Worm (Caenorhabditis elegans): ENCODE measurements around the gene sri-30.

sri-30 gene

DNA sequence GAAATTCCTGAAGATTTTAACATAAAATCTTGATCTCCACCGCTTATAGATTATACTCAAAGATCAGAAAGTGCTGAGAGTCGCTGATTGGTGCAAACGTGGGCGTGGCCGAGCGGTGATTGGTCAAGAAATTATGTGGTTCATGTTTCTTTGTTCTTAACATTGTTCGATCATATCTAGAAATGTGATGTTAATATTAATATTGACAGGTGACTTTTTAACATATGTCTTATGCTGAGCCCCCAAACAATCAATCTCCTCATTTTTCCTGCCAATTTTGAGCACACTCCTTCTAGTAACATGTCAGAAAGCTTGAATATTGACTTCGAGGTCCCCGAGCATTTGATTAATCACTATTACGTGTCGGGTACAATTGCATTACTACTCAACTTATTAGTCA, 2.0 kb upstream of the sri-30 start, which contains the start of gene sri-29:
TSS of gene sri-29 (plus strand) at position 301 of the 400 bp plus-strand sequence.
- TF ChIP-seq mdl-1 (tag; optimal IDR thresholded peaks at IDR 0.05) (no peak), nhr-47 (tag; optimal IDR thresholded peaks at IDR 0.05) (no peak), lin-15B (tag; optimal IDR thresholded peaks at IDR 0.05) (no peak), egl-13 (tag; optimal IDR thresholded peaks at IDR 0.05) (no peak), efl-1 (optimal IDR thresholded peaks at IDR 0.05) (no peak), efl-1 (GFP tag; optimal IDR thresholded peaks at IDR 0.05 in 1 of 2) (no peak), ceh-88 (GFP tag; IDR thresholded peaks at IDR 0.05) (no peak), nhr-28 (tag; optimal IDR thresholded peaks at IDR 0.05) (no peak), sup-37 (GFP tag; optimal IDR thresholded peaks at IDR 0.05) (no peak), dsc-1 (tag; optimal IDR thresholded peaks at IDR 0.05) (no peak), lsy-2 (tag; optimal IDR thresholded peaks at IDR 0.05) (no peak), nhr-76 (tag; optimal IDR thresholded peaks at IDR 0.05) (no peak), nhr-84 (tag; optimal IDR thresholded peaks at IDR 0.05) (no peak)

DNA sequence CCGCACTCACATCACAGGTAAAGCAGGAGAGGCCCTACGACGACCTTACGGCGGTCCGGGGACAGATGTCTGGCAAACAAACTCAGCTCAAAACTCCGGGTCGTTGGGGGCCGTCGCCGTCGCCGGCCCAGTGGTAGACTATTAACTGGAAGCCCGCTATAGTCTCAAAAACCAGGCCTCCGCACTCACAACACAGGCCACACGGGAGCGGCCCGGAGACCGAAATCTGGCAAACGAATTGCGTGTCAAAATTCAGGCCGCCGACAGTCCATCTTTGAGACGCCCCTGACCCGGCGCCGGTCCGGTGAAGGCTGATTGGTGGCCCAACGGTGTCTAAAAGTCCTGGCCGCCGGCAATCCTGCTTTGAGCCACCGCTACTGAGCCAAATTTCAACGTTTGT, 553 bp upstream of the sri-30 start:
- TF ChIP-seq C34B4.2 (tag; optimal IDR thresholded peaks at IDR 0.05) (no peak), nhr-11 (tag; optimal IDR thresholded peaks at IDR 0.05) (no peak), nhr-85 (tag) (no peak), unc-130 (tag; optimal IDR thresholded peaks at IDR 0.05) (no peak), vab-15 (tag; optimal IDR thresholded peaks at IDR 0.05) (no peak)

DNA sequence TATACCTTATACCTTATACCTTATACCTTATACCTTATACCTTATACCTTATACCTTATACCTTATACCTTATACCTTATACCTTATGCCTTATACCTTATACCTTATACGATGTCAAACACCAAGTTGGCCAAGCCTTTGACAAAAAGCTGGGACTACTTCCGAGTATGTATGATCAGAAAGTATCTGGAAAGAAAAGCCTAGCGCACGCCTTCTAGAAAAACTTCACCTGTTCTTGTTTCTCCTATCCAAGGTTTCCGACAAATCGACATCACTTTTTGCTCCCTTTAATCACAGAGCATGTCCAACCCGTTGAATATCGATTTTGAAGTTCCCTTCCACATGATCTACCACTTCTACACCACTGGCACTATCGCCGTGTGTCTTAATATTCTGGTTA, 2.4 kb downstream of the sri-30 start, which contains the start of gene sri-28:
TSS of gene sri-28 (plus strand) at position 301 of the 400 bp plus-strand sequence.
- TF ChIP-seq skn-1 (tag; optimal IDR thresholded peaks at IDR 0.05) = no peak
- TF ChIP-seq efl-1 (optimal IDR thresholded peaks at IDR 0.05) = no peak
- TF ChIP-seq efl-1 (GFP tag; optimal IDR thresholded peaks at IDR 0.05 in 1 of 2) = no peak
- no peak for TF ChIP-seq zag-1 (tag; optimal IDR thresholded peaks at IDR 0.05)
- TF ChIP-seq nhr-20 (tag; optimal IDR thresholded peaks at IDR 0.05) = no peak
- TF ChIP-seq snu-23 (GFP tag; optimal IDR thresholded peaks at IDR 0.05) = no peak
- no peak for TF ChIP-seq fos-1 (tag; optimal IDR thresholded peaks at IDR 0.05)
- no peak for TF ChIP-seq C04F5.9 (tag; optimal IDR thresholded peaks at IDR 0.05)

DNA sequence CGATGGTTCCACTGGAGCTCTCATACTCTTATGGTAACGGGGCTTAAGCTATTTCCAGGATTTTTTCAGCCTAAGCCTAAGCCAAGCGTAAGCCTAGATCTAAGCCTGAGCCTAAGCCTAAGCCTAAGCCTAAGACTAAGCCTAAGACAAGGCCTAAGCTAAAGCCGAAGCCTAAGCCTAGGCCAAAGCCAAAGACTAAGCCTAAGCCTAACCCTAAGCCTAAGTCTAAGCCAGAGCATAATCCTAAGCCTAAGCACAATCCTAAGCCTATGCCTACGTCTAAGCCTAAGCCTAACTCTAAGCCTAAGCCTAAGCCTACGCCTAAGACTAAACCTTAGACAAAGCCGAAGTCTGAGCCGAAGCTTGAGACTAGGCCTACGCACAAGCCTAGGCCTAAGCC, 3.0 kb downstream of the sri-30 start:
- TF ChIP-seq hlh-4 (tag; optimal IDR thresholded peaks at IDR 0.05) = no peak

DNA sequence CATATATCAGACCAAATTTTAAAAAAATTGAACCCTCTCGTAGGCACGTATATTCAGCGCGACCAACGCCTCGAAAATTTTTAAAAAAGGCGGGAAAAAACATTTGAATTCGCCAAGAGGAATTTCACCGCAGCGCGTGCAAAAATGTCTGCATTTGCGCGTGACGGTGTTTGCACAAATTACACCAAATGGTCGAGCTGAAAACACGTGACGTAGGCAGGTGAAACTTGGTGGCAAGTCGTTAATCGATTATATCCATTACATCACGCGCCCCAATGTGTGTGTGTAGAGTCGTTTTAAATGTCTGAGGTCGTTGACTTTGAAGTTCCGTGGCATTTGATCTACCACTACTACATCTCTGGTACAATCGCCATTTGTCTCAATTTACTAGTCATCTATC, 4.7 kb downstream of the sri-30 start, which contains the start of gene sri-31:
TSS of gene sri-31 (plus strand) at position 301 of the 400 bp plus-strand sequence.
- TF ChIP-seq mab-9 (GFP tag; IDR thresholded peaks at IDR 0.05) (no peak), F16B12.6 (tag; optimal IDR thresholded peaks at IDR 0.05) (no peak), lin-15B (tag; optimal IDR thresholded peaks at IDR 0.05) (no peak), unc-30 (tag; optimal IDR thresholded peaks at IDR 0.05) (no peak), unc-62 (GFP tag; optimal IDR thresholded peaks at IDR 0.05) (no peak), aly-2 (tag; optimal IDR thresholded peaks at IDR 0.05) (no peak), nhr-237 (tag; optimal IDR thresholded peaks at IDR 0.05) (no peak), ceh-88 (GFP tag; IDR thresholded peaks at IDR 0.05) (no peak), xbp-1 (tag; optimal IDR thresholded peaks at IDR 0.05) (no peak), hpl-2 (GFP tag; optimal IDR thresholded peaks at IDR 0.05) (no peak), sptf-1 (tag; optimal IDR thresholded peaks at IDR 0.05) (no peak), fkh-4 (tag; optimal IDR thresholded peaks at IDR 0.05; ENCODE audit: borderline replicate concordance) (no peak), rnt-1 (tag; optimal IDR thresholded peaks at IDR 0.05) (no peak), pag-3 (tag; optimal IDR thresholded peaks at IDR 0.05; ENCODE audit: borderline replicate concordance, insufficient read depth) (no peak), nhr-11 (tag; optimal IDR thresholded peaks at IDR 0.05) (no peak), grh-1 (GFP tag; IDR thresholded peaks at IDR 0.05) (no peak), dpl-1 (GFP tag; optimal IDR thresholded peaks at IDR 0.05) (no peak), efl-1 (optimal IDR thresholded peaks at IDR 0.05) (no peak), efl-1 (GFP tag; optimal IDR thresholded peaks at IDR 0.05 in 1 of 2) (no peak), unc-130 (tag; optimal IDR thresholded peaks at IDR 0.05) (no peak), hlh-17 (GFP tag; optimal IDR thresholded peaks at IDR 0.05; ENCODE audit: borderline replicate concordance) (no peak)

Measured in whole organism, L1 larva.